Fruit fly (Drosophila melanogaster) whole organism, embryonic: ENCODE data around the gene HIP-R.

Experiments used
- Atf6 ChIP-seq: fragments of 200-800 bp; sonication (Bioruptor generic); IDR thresholded peaks from 2 replicates; pipeline ENCODE4 v1.3.6; 2022; ENCODE audit warnings: missing biosample characterization, missing genetic modification characterization
- BEAF-32 ChIP-seq: fragments of 200-800 bp; sonication (Bioruptor generic); optimal IDR thresholded peaks from 3 replicates; lab custom pipeline; 2017; ENCODE audit warnings: missing biosample characterization, missing genetic modification characterization, mild to moderate bottlenecking, moderate library complexity, missing genetic modification reagents
- Bteb2 ChIP-seq: fragments of 200-800 bp; sonication (Bioruptor generic); optimal IDR thresholded peaks from 2 replicates; lab custom pipeline; 2016; ENCODE audit warnings: missing biosample characterization, missing genetic modification characterization
- CG10147 ChIP-seq: fragments of 200-800 bp; sonication (Bioruptor generic); optimal IDR thresholded peaks from 2 replicates; lab custom pipeline; 2019; ENCODE audit warnings: missing biosample characterization, mild to moderate bottlenecking, missing genetic modification characterization, moderate library complexity
- CG10959 ChIP-seq: fragments of 200-800 bp; sonication (Bioruptor generic); IDR thresholded peaks from 2 replicates; pipeline ENCODE4 v1.3.6; 2022; ENCODE audit warnings: missing biosample characterization, missing genetic modification characterization
- CG1233 ChIP-seq: fragments of 200-800 bp; sonication (Bioruptor generic); optimal IDR thresholded peaks from 4 replicates; lab custom pipeline; 2018; ENCODE audit warnings: missing biosample characterization, mild to moderate bottlenecking, missing genetic modification characterization
- CG13775 ChIP-seq: fragments of 200-800 bp; sonication (Bioruptor generic); optimal IDR thresholded peaks from 3 replicates; lab custom pipeline; 2017; ENCODE audit warnings: missing biosample characterization, mild to moderate bottlenecking, missing genetic modification characterization
- CG14710 ChIP-seq: fragments of 200-800 bp; sonication (Bioruptor generic); optimal IDR thresholded peaks from 3 replicates; lab custom pipeline; 2019; ENCODE audit warnings: missing biosample characterization, mild to moderate bottlenecking, missing genetic modification characterization, moderate library complexity
- CG17186 ChIP-seq: fragments of 200-800 bp; sonication (Bioruptor generic); optimal IDR thresholded peaks from 3 replicates; lab custom pipeline; 2017; ENCODE audit warnings: missing biosample characterization, missing genetic modification reagents, missing genetic modification characterization
- CG17385 ChIP-seq: fragments of 200-800 bp; sonication (Bioruptor generic); optimal IDR thresholded peaks from 3 replicates; lab custom pipeline; 2018; ENCODE audit warnings: missing biosample characterization, mild to moderate bottlenecking, missing genetic modification characterization
- CG4854 ChIP-seq: fragments of 200-800 bp; sonication (Bioruptor generic); optimal IDR thresholded peaks from 2 replicates; lab custom pipeline; 2016; ENCODE audit warnings: missing biosample characterization, missing genetic modification characterization, inconsistent platforms
- CG6813 ChIP-seq: fragments of 200-800 bp; sonication (Bioruptor generic); optimal IDR thresholded peaks from 2 replicates; lab custom pipeline; 2017; ENCODE audit warnings: missing biosample characterization, missing genetic modification characterization, mild to moderate bottlenecking, moderate library complexity, missing genetic modification reagents
- CG8290 ChIP-seq, 3 experiments: fragments of 200-800 bp; sonication (Bioruptor generic); optimal IDR thresholded peaks; 2 replicates each; lab custom pipeline; 2016 to 2019; ENCODE audit warnings: missing biosample characterization in 3 of 3, missing genetic modification characterization in 3 of 3, mild to moderate bottlenecking in 2 of 3, moderate library complexity in 1 of 3
- CG8478 ChIP-seq: fragments of >200 bp; optimal IDR thresholded peaks from 2 replicates; lab custom pipeline; 2018
- CG9817 ChIP-seq: fragments of 200-800 bp; sonication (Bioruptor generic); optimal IDR thresholded peaks from 2 replicates; lab custom pipeline; 2018; ENCODE audit warnings: missing biosample characterization, mild to moderate bottlenecking, missing genetic modification characterization, moderate library complexity
- Chrac-16 ChIP-seq: fragments of 200-800 bp; sonication (Bioruptor generic); optimal IDR thresholded peaks from 3 replicates; lab custom pipeline; 2016; ENCODE audit warnings: missing biosample characterization, missing genetic modification characterization
- CrebB ChIP-seq: fragments of 200-800 bp; sonication (Bioruptor generic); optimal IDR thresholded peaks from 3 replicates; lab custom pipeline; 2018; ENCODE audit warnings: missing biosample characterization, mild to moderate bottlenecking, missing genetic modification characterization
- Dad ChIP-seq: fragments of 200-800 bp; sonication (Bioruptor generic); optimal IDR thresholded peaks from 3 replicates; lab custom pipeline; 2016; ENCODE audit warnings: missing biosample characterization, missing genetic modification characterization
- Dip2 ChIP-seq: fragments of 200-800 bp; sonication (Bioruptor generic); IDR thresholded peaks from 2 replicates; pipeline ENCODE4 v1.3.6; 2022; ENCODE audit warnings: missing biosample characterization, missing genetic modification characterization
- Dip3 ChIP-seq: fragments of 200-800 bp; sonication (Bioruptor generic); optimal IDR thresholded peaks from 3 replicates; lab custom pipeline; 2016; ENCODE audit warnings: missing biosample characterization, missing genetic modification characterization
- Dref ChIP-seq: fragments of 200-800 bp; sonication (Bioruptor generic); IDR thresholded peaks from 2 replicates; pipeline ENCODE4 v1.3.6; 2022; ENCODE audit warnings: missing biosample characterization, missing genetic modification characterization
- Ets65A ChIP-seq: fragments of 200-800 bp; sonication (Bioruptor generic); peaks from one replicate; lab custom pipeline; 2016; ENCODE audit warnings: missing biosample characterization, missing genetic modification characterization
- HLH54F ChIP-seq: fragments of 200-800 bp; sonication (Bioruptor generic); optimal IDR thresholded peaks from 3 replicates; lab custom pipeline; 2016; ENCODE audit warnings: missing biosample characterization, missing genetic modification characterization
- Med ChIP-seq: fragments of 200-800 bp; sonication (Bioruptor generic); peaks from one replicate; lab custom pipeline; 2016; ENCODE audit warnings: missing biosample characterization, missing genetic modification characterization, mild to moderate bottlenecking, inconsistent platforms, moderate library complexity
- NFAT ChIP-seq: fragments of 200-800 bp; sonication (Bioruptor generic); IDR thresholded peaks from 2 replicates; pipeline ENCODE4 v1.3.6; 2022; ENCODE audit warnings: missing biosample characterization, missing genetic modification characterization
- Pdp1 ChIP-seq, 2 experiments: fragments of 200-800 bp; sonication (Bioruptor generic); optimal IDR thresholded peaks; 3 replicates each; lab custom pipeline; 2016; ENCODE audit warnings: missing biosample characterization in 2 of 2, missing genetic modification characterization in 2 of 2, mild to moderate bottlenecking in 1 of 2, moderate library complexity in 1 of 2
- Ptx1 ChIP-seq: fragments of 200-800 bp; sonication (Bioruptor generic); IDR thresholded peaks from 2 replicates; pipeline ENCODE4 v1.3.6; 2022; ENCODE audit warnings: missing biosample characterization, missing genetic modification characterization
- Sry-β ChIP-seq: fragments of 200-800 bp; sonication (Bioruptor generic); optimal IDR thresholded peaks from 2 replicates; lab custom pipeline; 2018; ENCODE audit warnings: missing biosample characterization, mild to moderate bottlenecking, missing genetic modification characterization, moderate library complexity
- Sry-δ ChIP-seq: fragments of 200-800 bp; sonication (Bioruptor generic); optimal IDR thresholded peaks from 2 replicates; lab custom pipeline; 2016; ENCODE audit warnings: missing biosample characterization, missing genetic modification characterization
- Tbp ChIP-seq: fragments of >200 bp; optimal IDR thresholded peaks from 2 replicates; lab custom pipeline; 2018; ENCODE audit warnings: missing biosample characterization, missing genetic modification characterization
- YL-1 ChIP-seq: fragments of 200-800 bp; sonication (Bioruptor generic); optimal IDR thresholded peaks from 3 replicates; lab custom pipeline; 2017; ENCODE audit warnings: missing biosample characterization, mild to moderate bottlenecking, missing genetic modification characterization
- abd-A ChIP-seq: fragments of 200-800 bp; sonication (Bioruptor generic); optimal IDR thresholded peaks from 3 replicates; lab custom pipeline; 2019; ENCODE audit warnings: missing biosample characterization, mild to moderate bottlenecking, missing genetic modification characterization, moderate library complexity
- ac ChIP-seq: fragments of 200-800 bp; sonication (Bioruptor generic); optimal IDR thresholded peaks from 3 replicates; lab custom pipeline; 2017; ENCODE audit warnings: missing biosample characterization, mild to moderate bottlenecking, missing genetic modification characterization
- ase ChIP-seq: fragments of 200-800 bp; sonication (Bioruptor generic); IDR thresholded peaks from 3 replicates; pipeline ENCODE4 v1.3.6; 2022; ENCODE audit warnings: missing biosample characterization, missing genetic modification characterization
- bbx ChIP-seq: fragments of 200-800 bp; sonication (Bioruptor generic); IDR thresholded peaks from 2 replicates; pipeline ENCODE4 v1.3.6; 2022; ENCODE audit warnings: missing biosample characterization, missing genetic modification characterization; ENCODE audit not compliant: partially characterized antibody
- crc ChIP-seq: fragments of 200-800 bp; sonication (Bioruptor generic); optimal IDR thresholded peaks from 2 replicates; lab custom pipeline; 2016; ENCODE audit warnings: missing biosample characterization, missing genetic modification characterization
- fd102C ChIP-seq: fragments of 200-800 bp; sonication (Bioruptor generic); optimal IDR thresholded peaks from 2 replicates; lab custom pipeline; 2018; ENCODE audit warnings: missing biosample characterization, mild to moderate bottlenecking, missing genetic modification characterization, moderate library complexity
- fru ChIP-seq: fragments of >200 bp; optimal IDR thresholded peaks from 2 replicates; lab custom pipeline; 2017
- gfzf ChIP-seq: fragments of 200-800 bp; sonication (Bioruptor generic); optimal IDR thresholded peaks from 2 replicates; lab custom pipeline; 2016; ENCODE audit warnings: missing biosample characterization, mild to moderate bottlenecking, missing genetic modification characterization, moderate library complexity
- ind ChIP-seq: fragments of 200-800 bp; sonication (Bioruptor generic); optimal IDR thresholded peaks from 3 replicates; lab custom pipeline; 2016; ENCODE audit warnings: missing biosample characterization, missing genetic modification characterization
- knrl ChIP-seq: fragments of 200-800 bp; sonication (Bioruptor generic); IDR thresholded peaks from 3 replicates; pipeline ENCODE4 v1.3.6; 2022; ENCODE audit warnings: missing biosample characterization, missing genetic modification characterization; ENCODE audit not compliant: partially characterized antibody
- psq ChIP-seq: fragments of 200-800 bp; sonication (Bioruptor generic); optimal IDR thresholded peaks from 2 replicates; lab custom pipeline; 2017; ENCODE audit warnings: missing biosample characterization, missing genetic modification characterization
- pzg ChIP-seq: fragments of 200-800 bp; sonication (Bioruptor generic); optimal IDR thresholded peaks from 3 replicates; lab custom pipeline; 2018; ENCODE audit warnings: missing biosample characterization, mild to moderate bottlenecking, missing genetic modification characterization, moderate library complexity
- row ChIP-seq: fragments of 200-800 bp; sonication (Bioruptor generic); IDR thresholded peaks from 3 replicates; pipeline ENCODE4 v1.3.6; 2022; ENCODE audit warnings: missing biosample characterization, missing genetic modification characterization
- seq ChIP-seq: fragments of 200-800 bp; sonication (Bioruptor generic); IDR thresholded peaks from 2 replicates; pipeline ENCODE4 v1.3.6; 2022; ENCODE audit warnings: missing biosample characterization, missing genetic modification characterization
- slp2 ChIP-seq: fragments of 200-800 bp; sonication (Bioruptor generic); optimal IDR thresholded peaks from 2 replicates; lab custom pipeline; 2016; ENCODE audit warnings: missing biosample characterization, missing genetic modification characterization
- sna ChIP-seq: fragments of 200-800 bp; sonication (Bioruptor generic); IDR thresholded peaks from 2 replicates; pipeline ENCODE4 v1.3.6; 2022; ENCODE audit warnings: missing biosample characterization, missing genetic modification characterization; ENCODE audit not compliant: partially characterized antibody
- tap ChIP-seq: fragments of 200-800 bp; optimal IDR thresholded peaks from 3 replicates; lab custom pipeline; 2019; ENCODE audit warnings: missing biosample characterization, mild to moderate bottlenecking, missing genetic modification characterization, moderate library complexity
- tx ChIP-seq: fragments of 200-800 bp; sonication (Bioruptor generic); optimal IDR thresholded peaks from 2 replicates; lab custom pipeline; 2016; ENCODE audit warnings: missing biosample characterization, missing genetic modification characterization
- vfl ChIP-seq: fragments of 200-800 bp; sonication (Bioruptor generic); optimal IDR thresholded peaks from 2 replicates; lab custom pipeline; 2016; ENCODE audit warnings: missing biosample characterization, missing genetic modification characterization
- zen ChIP-seq: fragments of 200-800 bp; sonication (Bioruptor generic); optimal IDR thresholded peaks from 3 replicates; lab custom pipeline; 2018; ENCODE audit warnings: missing biosample characterization, mild to moderate bottlenecking, missing genetic modification characterization, moderate library complexity

Gene HIP-R

DNA sequence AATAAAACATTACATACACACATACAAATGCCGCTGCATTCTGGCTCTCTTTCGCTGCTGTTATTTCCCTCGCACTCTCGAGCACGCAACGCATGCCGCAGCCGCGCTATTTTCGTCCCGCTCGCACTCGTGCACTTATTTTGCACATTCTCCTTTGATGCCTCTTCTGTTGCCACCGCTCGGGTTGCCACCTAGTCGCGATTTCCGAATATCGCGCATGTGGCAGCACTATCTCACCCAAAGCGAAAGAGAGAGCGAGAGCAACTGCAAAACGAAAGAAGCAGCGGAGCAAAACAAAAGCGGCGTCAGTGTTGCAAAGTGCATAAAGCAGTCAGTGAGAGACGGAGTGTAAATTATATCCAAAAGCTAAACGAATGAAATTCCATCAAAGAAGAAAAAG, 8.9 kb upstream of the HIP-R start (continued):
- TF ChIP-seq Sry-β (GFP tag; lab: Kevin White, UChicago) (peak; percentile 58), seq (no peak), CG8290 (GFP tag; optimal IDR thresholded peaks at IDR 0.05; lab: Kevin White, UChicago) (no peak), CG8290 (tag; optimal IDR thresholded peaks at IDR 0.05; lab: Kevin White, UChicago) (peak in 1 of 2 experiments; percentile 67), Bteb2 (GFP tag; lab: Kevin White, UChicago) (no peak), Dip3 (GFP tag; lab: Kevin White, UChicago) (no peak), Tbp (GFP tag; lab: Kevin White, UChicago) (no peak), sna (GFP tag; lab: Robert Waterston, UW) (peak; percentile 61; the same call in 1 of the 2 replicates), CG13775 (GFP tag; lab: Kevin White, UChicago) (no peak), vfl (peak; percentile 55), knrl (GFP tag; lab: Robert Waterston, UW) (no peak), Atf6 (0 out of 2 replicates have a peak, but pooled peaks have one; percentile 20), Dref (GFP tag; lab: Robert Waterston, UW) (no peak), CG8478 (lab: Kevin White, UChicago) (peak; percentile 37), Dad (GFP tag; lab: Kevin White, UChicago) (peak; percentile 10), gfzf (peak; percentile 17), NFAT (GFP tag; lab: Robert Waterston, UW) (no peak), CG1233 (GFP tag; lab: Kevin White, UChicago) (no peak), Sry-δ (peak; percentile 21), Dip2 (GFP tag; lab: Robert Waterston, UW) (no peak), CG10959 (no peak), fd102C (GFP tag; lab: Kevin White, UChicago) (no peak), BEAF-32 (peak; percentile 34), abd-A (tag; lab: Kevin White, UChicago) (peak; percentile 66), bbx (GFP tag; lab: Robert Waterston, UW) (peak; percentile 66), Chrac-16 (no peak), Ptx1 (GFP tag; lab: Robert Waterston, UW) (no peak), Med (GFP tag; lab: Kevin White, UChicago) (peak; percentile 92), zen (tag; lab: Kevin White, UChicago) (peak; percentile 11), CG17385 (GFP tag; lab: Kevin White, UChicago) (peak; percentile 65), crc (GFP tag; lab: Kevin White, UChicago) (no peak), CG4854 (GFP tag; lab: Kevin White, UChicago) (no peak), CG17186 (GFP tag; lab: Kevin White, UChicago) (peak; percentile 36), ac (GFP tag; lab: Kevin White, UChicago) (no peak), YL-1 (GFP tag; lab: Kevin White, UChicago) (peak; percentile 18), CG14710 (tag; lab: Kevin White, UChicago) (peak; percentile 24), HLH54F (GFP tag; lab: Kevin White, UChicago) (no peak), ase (no peak), CG10147 (GFP tag; lab: Kevin White, UChicago) (no peak), row (GFP tag; lab: Robert Waterston, UW) (peak; percentile 17; the same call in 1 of the 3 replicates), CrebB (peak; percentile 43), CG9817 (tag; lab: Kevin White, UChicago) (no peak), fru (lab: Kevin White, UChicago) (no peak), tap (tag; lab: Kevin White, UChicago) (no peak), tx (no peak), Pdp1 (GFP tag; optimal IDR thresholded peaks at IDR 0.05; lab: Kevin White, UChicago) (peak in 1 of 2 experiments; percentile 30), ind (GFP tag; lab: Kevin White, UChicago) (no peak), slp2 (GFP tag; lab: Kevin White, UChicago) (no peak), CG6813 (GFP tag; lab: Kevin White, UChicago) (peak; percentile 60), Ets65A (peak; percentile 62), psq (peak; percentile 99), pzg (peak; percentile 70)
